Worm (Caenorhabditis elegans) whole organism, early embryonic: ENCODE measurements around the gene moa-1.
A peak's percentile ranks its signal among the peaks of the same experiment; 100 is the strongest.

ENCODE experiments used
- B0310.2 ChIP-seq: sonication (generic microtip); optimal IDR thresholded peaks from 2 replicates; lab custom pipeline; 2016; ENCODE audit warnings: mild to moderate bottlenecking, missing genetic modification characterization, missing compliant biosample characterization
- F13C5.2 ChIP-seq: sonication (generic microtip); optimal IDR thresholded peaks from 2 replicates; lab custom pipeline; 2017; ENCODE audit warnings: mild to moderate bottlenecking, missing genetic modification characterization, inconsistent platforms, missing compliant biosample characterization
- aly-1 ChIP-seq: sonication (generic microtip); optimal IDR thresholded peaks from 2 replicates; lab custom pipeline; 2016; ENCODE audit warnings: missing genetic modification characterization, missing compliant biosample characterization
- ama-1 ChIP-seq: fragments of 150-350 bp; optimal IDR thresholded peaks from 2 replicates; lab custom pipeline; 2014
- ceh-13 ChIP-seq: fragments of 200-800 bp; sonication (Bioruptor generic); optimal IDR thresholded peaks from 2 replicates; lab custom pipeline; 2018; ENCODE audit warnings: mild to moderate bottlenecking, missing genetic modification characterization, missing compliant biosample characterization
- ceh-36 ChIP-seq: sonication (generic microtip); optimal IDR thresholded peaks from 2 replicates; lab custom pipeline; 2016; ENCODE audit warnings: missing genetic modification characterization, inconsistent platforms, missing compliant biosample characterization
- ets-7 ChIP-seq: sonication (generic microtip); optimal IDR thresholded peaks from 2 replicates; lab custom pipeline; 2016; ENCODE audit warnings: missing genotype, missing genetic modification characterization, missing compliant biosample characterization
- flt-1 ChIP-seq: fragments of 200-800 bp; sonication (Bioruptor generic); IDR thresholded peaks from 2 replicates; pipeline ENCODE4 v1.3.6; 2022; ENCODE audit warnings: missing genetic modification characterization, missing compliant biosample characterization
- hmbx-1 ChIP-seq: sonication (generic microtip); optimal IDR thresholded peaks from 2 replicates; lab custom pipeline; 2016; ENCODE audit warnings: mild to moderate bottlenecking, missing genetic modification characterization, missing compliant biosample characterization
- hmg-4 ChIP-seq: fragments of 200-800 bp; sonication (Bioruptor generic); optimal IDR thresholded peaks from 2 replicates; lab custom pipeline; 2018; ENCODE audit warnings: mild to moderate bottlenecking, missing genetic modification characterization, missing compliant biosample characterization
- hnd-1 ChIP-seq: sonication (generic microtip); optimal IDR thresholded peaks from 2 replicates; lab custom pipeline; 2016; ENCODE audit warnings: missing genetic modification characterization, missing compliant biosample characterization
- pes-1 ChIP-seq: fragments of 200-800 bp; sonication (Bioruptor generic); IDR thresholded peaks from 2 replicates; pipeline ENCODE4 v1.3.6; 2022; ENCODE audit warnings: missing genetic modification reagents, missing genetic modification characterization, missing compliant biosample characterization
- scrt-1 ChIP-seq: fragments of 200-800 bp; sonication (Bioruptor generic); IDR thresholded peaks from 2 replicates; pipeline ENCODE4 v1.3.6; 2022; ENCODE audit warnings: missing genetic modification characterization, missing compliant biosample characterization
- sea-1 ChIP-seq: fragments of 200-800 bp; sonication (Bioruptor generic); conservative IDR thresholded peaks from 2 replicates; pipeline ENCODE4 v1.3.6; 2022; ENCODE audit warnings: missing genetic modification characterization, missing compliant biosample characterization
- tbx-11 ChIP-seq: fragments of 200-800 bp; sonication (Bioruptor generic); IDR thresholded peaks from 2 replicates; pipeline ENCODE4 v1.3.6; 2022; ENCODE audit warnings: missing genetic modification characterization, missing compliant biosample characterization
- tbx-37 ChIP-seq: fragments of 200-800 bp; sonication (Bioruptor generic); conservative IDR thresholded peaks from 2 replicates; pipeline ENCODE4 v1.3.6; 2022; ENCODE audit warnings: missing genetic modification reagents, missing genetic modification characterization, missing compliant biosample characterization
- tra-4 ChIP-seq: sonication (generic microtip); optimal IDR thresholded peaks from 2 replicates; lab custom pipeline; 2017; ENCODE audit warnings: missing genetic modification characterization, missing compliant biosample characterization

The moa-1 gene

DNA sequence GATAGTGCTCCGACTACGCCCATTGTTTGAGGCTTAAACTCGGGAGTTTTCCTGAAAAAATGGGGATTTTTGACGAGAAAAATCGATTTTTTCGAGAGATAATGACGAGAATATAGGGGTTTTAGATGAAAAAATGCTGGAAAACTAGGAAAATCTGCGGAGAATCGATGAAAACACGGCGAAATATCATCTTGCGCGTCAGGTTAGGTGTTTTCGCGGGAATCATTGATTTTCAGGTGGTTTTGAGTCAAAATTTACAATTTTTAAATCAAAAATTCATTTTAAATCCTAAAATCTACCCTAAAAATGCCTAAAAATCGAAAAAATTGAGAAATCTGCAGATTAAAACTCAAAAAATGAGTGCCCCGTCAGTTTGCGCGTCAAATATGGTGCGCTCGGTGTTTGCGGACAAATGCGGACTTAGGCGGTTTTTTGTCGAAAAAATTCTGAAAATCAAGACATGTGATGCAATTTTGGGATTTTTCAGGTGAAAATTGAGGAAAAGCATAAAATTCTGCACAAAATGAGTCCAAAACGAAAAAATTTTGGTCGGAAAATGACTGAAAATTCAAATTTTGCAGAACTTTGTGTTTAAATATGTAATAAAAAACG is 7.7 kb downstream of the moa-1 start, which contains the start of gene mboa-6:
TSS of gene mboa-6 (minus strand) at position 51 of the 612 bp plus-strand sequence.
- TF ChIP-seq F13C5.2 (tag; lab: Kevin White, UChicago) (peak; percentile 10), tbx-37 (no peak)

- no peak for TF ChIP-seq hmg-4 (GFP tag; lab: Kevin White, UChicago)
- no peak for TF ChIP-seq pes-1 (GFP tag; lab: Robert Waterston, UW)
- TF ChIP-seq tra-4 (tag; lab: Kevin White, UChicago): no peak
- no peak for TF ChIP-seq ceh-13
- TF ChIP-seq flt-1: no peak
- TF ChIP-seq ama-1: no peak
- TF ChIP-seq hnd-1 (tag; lab: Kevin White, UChicago): no peak
- no peak for TF ChIP-seq hmbx-1
Observed at ce11 chrIII:1955520-1956095, 14.1 kb downstream of the moa-1 start.

- TF ChIP-seq tbx-11 (GFP tag; lab: Robert Waterston, UW) (no peak), ama-1 (peak; percentile 75)
Observed at ce11 chrIII:1951388-1951787, 18.3 kb downstream of the moa-1 start, which contains the start of gene F53A3.7. Gene F53A3.7, plus strand, starts transcription at chrIII:1951526.

DNA sequence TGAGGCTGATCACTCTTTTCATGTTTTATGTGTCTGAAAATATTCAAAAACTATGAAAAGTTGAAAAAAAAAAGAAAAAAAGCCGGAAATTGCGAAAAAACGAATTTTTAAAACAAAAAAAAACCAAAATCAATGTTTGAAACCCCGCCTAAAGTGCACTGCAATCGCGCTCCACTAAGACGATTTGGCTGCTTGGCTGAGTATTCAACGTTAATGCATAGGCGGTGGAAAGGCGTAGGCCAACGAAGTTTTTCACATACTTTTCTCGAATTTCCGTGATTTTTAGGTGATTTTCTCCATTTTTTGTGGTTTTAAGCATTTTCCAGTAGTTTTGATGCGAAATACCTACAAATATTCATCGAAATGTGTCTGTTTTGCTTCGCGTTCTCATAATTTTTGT is 19.5 kb downstream of the moa-1 start, which contains the start of the genes polh-1 and rps-22:
TSS of gene polh-1 (minus strand) at position 34 of the 400 bp plus-strand sequence.
TSS of gene rps-22 (plus strand) at position 300 of the 400 bp plus-strand sequence.
- no peak for TF ChIP-seq hnd-1 (tag; lab: Kevin White, UChicago)
- no peak for TF ChIP-seq aly-1 (tag; lab: Kevin White, UChicago)
- TF ChIP-seq B0310.2 (tag; lab: Kevin White, UChicago): no peak
- peak; percentile 75 for TF ChIP-seq F13C5.2 (tag; lab: Kevin White, UChicago)
- TF ChIP-seq pes-1 (GFP tag; lab: Robert Waterston, UW): no peak
- peak; percentile 3 for TF ChIP-seq tra-4 (tag; lab: Kevin White, UChicago)
- TF ChIP-seq flt-1: peak; percentile 55
- no peak for TF ChIP-seq tbx-37
- no peak for TF ChIP-seq scrt-1 (GFP tag; lab: Robert Waterston, UW)
- TF ChIP-seq ets-7 (tag; lab: Kevin White, UChicago): no peak
- TF ChIP-seq ceh-13: no peak
- peak; percentile 11 for TF ChIP-seq hmg-4 (GFP tag; lab: Kevin White, UChicago)
- no peak for TF ChIP-seq hmbx-1
- TF ChIP-seq ceh-36 (tag; lab: Kevin White, UChicago): no peak
- TF ChIP-seq ama-1: no peak
- no peak for TF ChIP-seq tbx-11 (GFP tag; lab: Robert Waterston, UW)
- TF ChIP-seq sea-1 (GFP tag; lab: Robert Waterston, UW): no peak

- TF ChIP-seq ama-1 (no peak), scrt-1 (GFP tag; lab: Robert Waterston, UW) (no peak), tbx-11 (GFP tag; lab: Robert Waterston, UW) (no peak), flt-1 (no peak), tbx-37 (no peak), F13C5.2 (tag; lab: Kevin White, UChicago) (no peak), hnd-1 (tag; lab: Kevin White, UChicago) (no peak), B0310.2 (tag; lab: Kevin White, UChicago) (no peak), tra-4 (tag; lab: Kevin White, UChicago) (no peak), ets-7 (tag; lab: Kevin White, UChicago) (no peak), ceh-36 (tag; lab: Kevin White, UChicago) (no peak), hmg-4 (GFP tag; lab: Kevin White, UChicago) (no peak), ceh-13 (no peak), hmbx-1 (no peak)
Observed at ce11 chrIII:1949362-1949761, 20.3 kb downstream of the moa-1 start.

DNA sequence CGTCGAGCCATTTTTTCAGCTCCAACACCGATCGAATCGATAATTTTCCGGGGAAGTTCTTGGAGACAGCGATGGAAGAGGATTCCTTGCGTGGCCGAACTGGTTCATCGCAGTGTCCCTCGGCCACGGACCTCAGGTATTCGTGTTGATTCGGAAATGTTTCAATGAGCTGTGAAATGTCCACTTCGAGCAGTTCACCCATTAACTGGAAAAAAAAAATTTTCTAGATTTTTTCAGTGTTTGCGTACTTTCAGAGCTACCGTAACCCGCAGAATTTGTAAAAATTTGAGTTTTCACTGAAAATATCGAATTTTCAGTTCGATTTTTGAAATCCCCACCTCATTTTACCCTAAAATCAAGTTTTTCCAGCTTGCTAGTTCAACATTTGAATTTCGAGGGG is 21.9 kb downstream of the moa-1 start:
- TF ChIP-seq ceh-36 (tag; lab: Kevin White, UChicago): no peak
- TF ChIP-seq F13C5.2 (tag; lab: Kevin White, UChicago): no peak
- no peak for TF ChIP-seq tra-4 (tag; lab: Kevin White, UChicago)
- no peak for TF ChIP-seq ama-1
- no peak for TF ChIP-seq scrt-1 (GFP tag; lab: Robert Waterston, UW)
- no peak for TF ChIP-seq flt-1
- TF ChIP-seq pes-1 (GFP tag; lab: Robert Waterston, UW): no peak
- no peak for TF ChIP-seq ets-7 (tag; lab: Kevin White, UChicago)
- TF ChIP-seq hnd-1 (tag; lab: Kevin White, UChicago): no peak
- TF ChIP-seq hmg-4 (GFP tag; lab: Kevin White, UChicago): no peak
- no peak for TF ChIP-seq aly-1 (tag; lab: Kevin White, UChicago)
- TF ChIP-seq hmbx-1: no peak
- no peak for TF ChIP-seq sea-1 (GFP tag; lab: Robert Waterston, UW)
- no peak for TF ChIP-seq tbx-37
- TF ChIP-seq ceh-13: no peak

DNA sequence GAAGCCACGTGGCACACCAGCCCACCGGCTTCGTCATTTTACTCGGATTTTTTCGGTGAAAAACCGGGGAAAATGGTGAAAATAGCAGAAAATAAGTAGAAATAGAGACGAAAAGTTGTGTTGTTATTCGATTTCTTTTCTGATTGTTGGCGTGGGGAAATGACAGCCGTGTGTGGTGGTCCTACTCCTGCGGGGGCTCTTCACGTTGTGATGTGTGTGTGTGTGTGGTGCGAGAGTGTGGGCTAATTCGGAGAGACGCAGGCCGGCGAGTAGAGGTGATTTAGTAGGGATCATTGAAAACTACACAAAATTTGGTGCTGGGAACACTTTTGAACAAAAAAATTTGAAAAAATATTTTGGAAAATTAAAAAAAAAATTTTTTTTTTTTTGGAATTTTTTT is 26.2 kb downstream of the moa-1 start, which contains the start of gene F53A3.1:
TSS of gene F53A3.1 (minus strand) at position 150 of the 400 bp plus-strand sequence.
- no peak for TF ChIP-seq tbx-37
- TF ChIP-seq ama-1: no peak
- TF ChIP-seq ceh-13: no peak
- TF ChIP-seq pes-1 (GFP tag; lab: Robert Waterston, UW): 0 out of 2 replicates have a peak, but pooled peaks have one; percentile 27

DNA sequence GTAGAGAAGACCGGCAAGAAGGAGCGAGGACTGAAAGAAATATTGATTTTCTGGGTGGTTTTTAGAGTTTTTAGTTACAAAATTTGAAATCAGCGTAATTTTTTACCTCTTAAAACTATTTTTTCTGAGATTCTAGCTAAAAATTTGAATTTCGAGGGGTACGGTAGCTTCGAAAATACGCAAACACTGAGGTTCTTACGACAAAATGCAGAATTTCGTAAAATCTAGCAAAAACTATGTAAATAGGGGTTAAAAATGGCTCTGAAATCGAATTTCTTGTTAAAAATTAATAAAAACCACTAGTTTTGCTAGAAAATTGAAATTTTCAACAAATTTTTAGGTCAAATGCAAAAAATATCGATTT is 30.1 kb downstream of the moa-1 start:
- TF ChIP-seq hmbx-1 (no peak), ama-1 (no peak), tbx-37 (no peak), tbx-11 (GFP tag; lab: Robert Waterston, UW) (no peak), F13C5.2 (tag; lab: Kevin White, UChicago) (no peak)
